Worm (Caenorhabditis elegans): ENCODE measurements around the gene lgg-2.

DNA sequence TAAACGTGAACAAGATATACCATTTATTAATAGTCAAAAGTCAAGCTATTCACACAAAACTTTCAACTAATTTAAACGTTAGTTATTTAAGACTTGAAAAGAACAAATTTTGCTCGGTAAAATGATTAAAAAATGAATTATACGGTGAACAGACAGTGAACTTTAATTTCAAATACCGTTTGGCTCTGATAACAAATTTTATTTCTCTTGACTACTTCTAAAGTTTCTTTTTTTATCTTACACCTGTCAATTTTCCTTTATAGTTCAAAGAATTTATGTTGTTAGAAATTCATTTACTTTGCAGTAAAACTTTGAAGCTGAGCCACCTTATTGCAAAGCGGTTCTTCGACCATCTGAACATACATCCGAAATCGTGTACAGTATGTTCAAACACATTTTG is 20.3 kb downstream of the lgg-2 start, which contains the start of gene ZK593.3:
- no peak for TF ChIP-seq ZK185.1 (tag; optimal IDR thresholded peaks at IDR 0.05; ENCODE audit: poor library complexity, severe bottlenecking)
- no peak for TF ChIP-seq unc-130 (GFP tag; optimal IDR thresholded peaks at IDR 0.05)
- TF ChIP-seq ets-4 (GFP tag; optimal IDR thresholded peaks at IDR 0.05), result no peak
- TF ChIP-seq sea-2 (GFP tag; IDR thresholded peaks at IDR 0.05), result no peak
- TF ChIP-seq ama-1 (optimal IDR thresholded peaks at IDR 0.05), result no peak
- TF ChIP-seq ama-1 (GFP tag; optimal IDR thresholded peaks at IDR 0.05), result no peak
- no peak for TF ChIP-seq nfya-1 (tag; optimal IDR thresholded peaks at IDR 0.05; ENCODE audit: borderline replicate concordance, insufficient read depth)
- no peak for TF ChIP-seq let-526 (GFP tag; IDR thresholded peaks at IDR 0.05)
- no peak for TF ChIP-seq chd-7 (tag; optimal IDR thresholded peaks at IDR 0.05)
- TF ChIP-seq cebp-2 (GFP tag; IDR thresholded peaks at IDR 0.05), result no peak
- TF ChIP-seq madf-10 (tag; optimal IDR thresholded peaks at IDR 0.05), result no peak
- TF ChIP-seq unc-62 (GFP tag; optimal IDR thresholded peaks at IDR 0.05), result no peak
- TF ChIP-seq snpc-4 (GFP tag; optimal IDR thresholded peaks at IDR 0.05), result no peak
- TF ChIP-seq snpc-4 (tag; optimal IDR thresholded peaks at IDR 0.05), result no peak

Measured in whole organism, young adult.